Fruit fly (Drosophila melanogaster): ENCODE data around the gene Trs23.

DNA sequence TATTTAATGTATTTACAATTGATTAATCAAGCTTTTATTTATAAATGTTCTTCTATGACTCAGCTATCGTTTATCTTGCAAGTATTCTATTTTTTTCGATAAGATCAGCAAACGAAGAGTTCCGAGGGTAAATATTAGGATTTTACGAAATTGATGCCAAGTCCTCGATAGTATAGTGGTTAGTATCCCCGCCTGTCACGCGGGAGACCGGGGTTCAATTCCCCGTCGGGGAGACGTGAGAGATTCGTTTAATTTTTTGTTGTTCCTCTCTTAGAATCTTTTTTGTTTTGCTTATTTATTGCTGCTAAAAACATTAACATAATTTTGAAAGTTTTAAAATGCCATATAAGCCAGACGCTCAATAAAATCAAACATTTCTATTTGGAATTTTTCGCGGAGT lies 7.1 kb upstream of the Trs23 start:
- TF ChIP-seq HLH106 (tag; optimal IDR thresholded peaks at IDR 0.05) = no peak
- no peak for TF ChIP-seq N (GFP tag; optimal IDR thresholded peaks at IDR 0.05)
- no peak for TF ChIP-seq Myc (optimal IDR thresholded peaks at IDR 0.05)
- no peak for TF ChIP-seq Sp1 (GFP tag; optimal IDR thresholded peaks at IDR 0.05)
- TF ChIP-seq Abd-B (GFP tag; optimal IDR thresholded peaks at IDR 0.05) = no peak
- no peak for TF ChIP-seq lola (GFP tag; optimal IDR thresholded peaks at IDR 0.05)
- TF ChIP-seq psq (GFP tag; optimal IDR thresholded peaks at IDR 0.05) = no peak
- no peak for TF ChIP-seq Vsx2 (GFP tag; optimal IDR thresholded peaks at IDR 0.05; ENCODE audit: partially characterized antibody)
- TF ChIP-seq Hr78 (GFP tag; optimal IDR thresholded peaks at IDR 0.05) = no peak
- TF ChIP-seq Rel (GFP tag; optimal IDR thresholded peaks at IDR 0.05) = no peak
- no peak for TF ChIP-seq Rel (tag; optimal IDR thresholded peaks at IDR 0.05)
- no peak for TF ChIP-seq usp (GFP tag; optimal IDR thresholded peaks at IDR 0.05)
- no peak for TF ChIP-seq h (GFP tag; optimal IDR thresholded peaks at IDR 0.05)
- TF ChIP-seq tai (GFP tag; optimal IDR thresholded peaks at IDR 0.05) = no peak
- no peak for TF ChIP-seq Hr83 (GFP tag; optimal IDR thresholded peaks at IDR 0.05; ENCODE audit: poor library complexity, severe bottlenecking)
